Fruit fly (Drosophila melanogaster) whole organism, embryonic: ENCODE data around the gene cort.

Source experiments
- Bdp1 ChIP-seq: fragments of 200-800 bp; sonication (Bioruptor generic); optimal IDR thresholded peaks from 3 replicates; lab custom pipeline; 2016; ENCODE audit warnings: missing biosample characterization, missing genetic modification characterization
- CG10267 ChIP-seq: fragments of 200-800 bp; sonication (Bioruptor generic); optimal IDR thresholded peaks from 2 replicates; lab custom pipeline; 2018; ENCODE audit warnings: missing biosample characterization, mild to moderate bottlenecking, missing genetic modification characterization, moderate library complexity
- CG10543 ChIP-seq: fragments of 200-800 bp; sonication (Bioruptor generic); optimal IDR thresholded peaks from 3 replicates; lab custom pipeline; 2017; ENCODE audit warnings: missing biosample characterization, mild to moderate bottlenecking, missing genetic modification characterization, moderate library complexity
- CG12071 ChIP-seq: fragments of 200-800 bp; sonication (Bioruptor generic); optimal IDR thresholded peaks from 3 replicates; lab custom pipeline; 2018; ENCODE audit warnings: missing biosample characterization, mild to moderate bottlenecking, missing genetic modification characterization
- CG13624 ChIP-seq: fragments of 200-800 bp; sonication (Bioruptor generic); optimal IDR thresholded peaks from 2 replicates; lab custom pipeline; 2016; ENCODE audit warnings: missing biosample characterization, missing genetic modification characterization
- CG14050 ChIP-seq: fragments of 200-800 bp; sonication (Bioruptor generic); IDR thresholded peaks from 3 replicates; pipeline ENCODE4 v1.3.6; 2022; ENCODE audit warnings: missing biosample characterization, missing genetic modification characterization
- CG15269 ChIP-seq: fragments of 200-800 bp; sonication (Bioruptor generic); optimal IDR thresholded peaks from 2 replicates; lab custom pipeline; 2018; ENCODE audit warnings: missing biosample characterization, mild to moderate bottlenecking, missing genetic modification characterization, moderate library complexity
- CG16813 ChIP-seq: fragments of 200-800 bp; sonication (Bioruptor generic); IDR thresholded peaks from 3 replicates; pipeline ENCODE4 v1.3.6; 2022; ENCODE audit warnings: missing biosample characterization, missing genetic modification characterization; ENCODE audit not compliant: partially characterized antibody
- CG17568 ChIP-seq: fragments of 200-800 bp; sonication (Bioruptor generic); optimal IDR thresholded peaks from 2 replicates; lab custom pipeline; 2018; ENCODE audit warnings: missing biosample characterization, mild to moderate bottlenecking, missing genetic modification characterization, moderate library complexity
- CG18262 ChIP-seq: fragments of 200-800 bp; optimal IDR thresholded peaks from 3 replicates; lab custom pipeline; 2019; ENCODE audit warnings: missing biosample characterization, mild to moderate bottlenecking, missing genetic modification characterization, moderate library complexity
- CG18476 ChIP-seq: fragments of 200-800 bp; sonication (Bioruptor generic); optimal IDR thresholded peaks from 2 replicates; lab custom pipeline; 2016; ENCODE audit warnings: missing biosample characterization, mild to moderate bottlenecking, missing genetic modification characterization
- CG2202 ChIP-seq: fragments of 200-800 bp; sonication (Bioruptor generic); optimal IDR thresholded peaks from 2 replicates; lab custom pipeline; 2018; ENCODE audit warnings: missing biosample characterization, mild to moderate bottlenecking, missing genetic modification characterization
- CG32772 ChIP-seq: fragments of 200-800 bp; sonication (Bioruptor generic); IDR thresholded peaks from 2 replicates; pipeline ENCODE4 v1.3.6; 2022; ENCODE audit warnings: missing biosample characterization, missing genetic modification characterization
- CG34224 ChIP-seq: fragments of 200-800 bp; sonication (Bioruptor generic); IDR thresholded peaks from 3 replicates; pipeline ENCODE4 v1.3.6; 2022; ENCODE audit warnings: missing biosample characterization, missing genetic modification characterization; ENCODE audit not compliant: partially characterized antibody
- CG3838 ChIP-seq: fragments of 200-800 bp; sonication (Bioruptor generic); optimal IDR thresholded peaks from 3 replicates; lab custom pipeline; 2016; ENCODE audit warnings: missing biosample characterization, missing genetic modification characterization
- CG4404 ChIP-seq: fragments of 200-800 bp; sonication (Bioruptor generic); IDR thresholded peaks from 2 replicates; pipeline ENCODE4 v1.3.6; 2022; ENCODE audit warnings: missing biosample characterization, missing genetic modification characterization
- CG6272 ChIP-seq: fragments of 200-800 bp; sonication (Bioruptor generic); IDR thresholded peaks from 2 replicates; pipeline ENCODE4 v1.3.6; 2022; ENCODE audit warnings: missing biosample characterization, missing genetic modification characterization
- CG7987 ChIP-seq: fragments of 200-800 bp; sonication (Bioruptor generic); optimal IDR thresholded peaks from 2 replicates; lab custom pipeline; 2018; ENCODE audit warnings: missing biosample characterization, mild to moderate bottlenecking, missing genetic modification characterization, moderate library complexity
- CG8281 ChIP-seq: fragments of 200-800 bp; sonication (Bioruptor generic); optimal IDR thresholded peaks from 2 replicates; lab custom pipeline; 2018; ENCODE audit warnings: missing biosample characterization, mild to moderate bottlenecking, missing genetic modification characterization, moderate library complexity
- CG9876 ChIP-seq: fragments of 200-800 bp; sonication (Bioruptor generic); optimal IDR thresholded peaks from 2 replicates; lab custom pipeline; 2016; ENCODE audit warnings: missing biosample characterization, missing genetic modification characterization
- Chrac-16 ChIP-seq: fragments of 200-800 bp; sonication (Bioruptor generic); optimal IDR thresholded peaks from 3 replicates; lab custom pipeline; 2016; ENCODE audit warnings: missing biosample characterization, missing genetic modification characterization
- Dbx ChIP-seq: fragments of 200-800 bp; sonication (Bioruptor generic); IDR thresholded peaks from 3 replicates; pipeline ENCODE4 v1.3.6; 2022; ENCODE audit warnings: missing biosample characterization, missing genetic modification characterization
- Fer1 ChIP-seq: fragments of 200-800 bp; sonication (Bioruptor generic); optimal IDR thresholded peaks from 2 replicates; lab custom pipeline; 2017; ENCODE audit warnings: missing biosample characterization, mild to moderate bottlenecking, missing genetic modification characterization
- HmgD ChIP-seq: fragments of 200-800 bp; sonication (Bioruptor generic); optimal IDR thresholded peaks from 3 replicates; lab custom pipeline; 2016; ENCODE audit warnings: missing biosample characterization, missing genetic modification characterization
- Hmx ChIP-seq: fragments of 200-800 bp; sonication (Bioruptor generic); optimal IDR thresholded peaks from 2 replicates; lab custom pipeline; 2016; ENCODE audit warnings: missing biosample characterization, missing genetic modification characterization
- Lim3 ChIP-seq: fragments of 200-800 bp; sonication (Bioruptor generic); IDR thresholded peaks from 2 replicates; pipeline ENCODE4 v1.3.6; 2022; ENCODE audit warnings: missing biosample characterization, missing genetic modification characterization
- MESR4 ChIP-seq: fragments of 200-800 bp; sonication (Bioruptor generic); optimal IDR thresholded peaks from 2 replicates; lab custom pipeline; 2018; ENCODE audit warnings: missing biosample characterization, mild to moderate bottlenecking, missing genetic modification characterization, moderate library complexity
- Max ChIP-seq: fragments of 200-800 bp; sonication (Bioruptor generic); optimal IDR thresholded peaks from 2 replicates; lab custom pipeline; 2016; ENCODE audit warnings: missing biosample characterization, mild to moderate bottlenecking, missing genetic modification characterization
- Med ChIP-seq: fragments of 200-800 bp; sonication (Bioruptor generic); peaks from one replicate; lab custom pipeline; 2016; ENCODE audit warnings: missing biosample characterization, missing genetic modification characterization, mild to moderate bottlenecking, inconsistent platforms, moderate library complexity
- NFAT ChIP-seq: fragments of 200-800 bp; sonication (Bioruptor generic); IDR thresholded peaks from 2 replicates; pipeline ENCODE4 v1.3.6; 2022; ENCODE audit warnings: missing biosample characterization, missing genetic modification characterization
- Ravus ChIP-seq: fragments of 200-800 bp; sonication (Bioruptor generic); IDR thresholded peaks from 2 replicates; pipeline ENCODE4 v1.3.6; 2022; ENCODE audit warnings: missing biosample characterization, missing genetic modification characterization
- Scr ChIP-seq: fragments of 200-800 bp; sonication (Bioruptor generic); IDR thresholded peaks from 2 replicates; pipeline ENCODE4 v1.3.6; 2022; ENCODE audit warnings: missing biosample characterization, missing genetic modification characterization; ENCODE audit not compliant: partially characterized antibody
- Sry-β ChIP-seq: fragments of 200-800 bp; sonication (Bioruptor generic); optimal IDR thresholded peaks from 2 replicates; lab custom pipeline; 2018; ENCODE audit warnings: missing biosample characterization, mild to moderate bottlenecking, missing genetic modification characterization, moderate library complexity
- bigmax ChIP-seq: fragments of 200-800 bp; sonication (Bioruptor generic); optimal IDR thresholded peaks from 2 replicates; lab custom pipeline; 2018; ENCODE audit warnings: missing biosample characterization, mild to moderate bottlenecking, missing genetic modification characterization
- crp ChIP-seq, 2 experiments: fragments of 200-800 bp; sonication (Bioruptor generic); optimal IDR thresholded peaks; 2 replicates in 1 of 2; 3 replicates in 1 of 2; lab custom pipeline; 2017; ENCODE audit warnings: missing biosample characterization in 2 of 2, missing genetic modification characterization in 2 of 2, mild to moderate bottlenecking in 1 of 2, moderate library complexity in 1 of 2
- dimm ChIP-seq: fragments of 200-800 bp; sonication (Bioruptor generic); IDR thresholded peaks from 2 replicates; pipeline ENCODE4 v1.3.6; 2022; ENCODE audit warnings: missing biosample characterization, missing genetic modification characterization
- eve ChIP-seq, 2 experiments: fragments of >200 bp; optimal IDR thresholded peaks; 2 replicates each; lab custom pipeline; 2017; ENCODE audit warnings: missing biosample characterization in 2 of 2, missing genetic modification characterization in 2 of 2
- grn ChIP-seq: fragments of 200-800 bp; sonication (Bioruptor generic); optimal IDR thresholded peaks from 3 replicates; lab custom pipeline; 2017; ENCODE audit warnings: missing biosample characterization, missing genetic modification characterization
- lilli ChIP-seq: fragments of 200-800 bp; sonication (Bioruptor generic); optimal IDR thresholded peaks from 3 replicates; lab custom pipeline; 2016; ENCODE audit warnings: missing biosample characterization, missing genetic modification characterization
- nerfin-1 ChIP-seq: fragments of 200-800 bp; sonication (Bioruptor generic); optimal IDR thresholded peaks from 3 replicates; lab custom pipeline; 2019; ENCODE audit warnings: missing biosample characterization, mild to moderate bottlenecking, missing genetic modification characterization, moderate library complexity
- nerfin-2 ChIP-seq: fragments of 200-800 bp; sonication (Bioruptor generic); IDR thresholded peaks from 2 replicates; pipeline ENCODE4 v1.3.6; 2022; ENCODE audit warnings: missing biosample characterization, missing genetic modification characterization; ENCODE audit not compliant: partially characterized antibody
- nom ChIP-seq: fragments of 200-800 bp; sonication (Bioruptor generic); optimal IDR thresholded peaks from 2 replicates; lab custom pipeline; 2017; ENCODE audit warnings: missing biosample characterization, missing genetic modification characterization, mild to moderate bottlenecking, moderate library complexity, missing genetic modification reagents
- odd ChIP-seq: fragments of 200-800 bp; sonication (Bioruptor generic); optimal IDR thresholded peaks from 2 replicates; lab custom pipeline; 2017; ENCODE audit warnings: missing biosample characterization, mild to moderate bottlenecking, missing genetic modification characterization
- pb ChIP-seq: fragments of 200-800 bp; sonication (Bioruptor generic); optimal IDR thresholded peaks from 3 replicates; lab custom pipeline; 2016; ENCODE audit warnings: missing biosample characterization, missing genetic modification characterization
- salm ChIP-seq: fragments of 200-800 bp; sonication (Bioruptor generic); optimal IDR thresholded peaks from 2 replicates; lab custom pipeline; 2018; ENCODE audit warnings: missing biosample characterization, mild to moderate bottlenecking, missing genetic modification characterization
- slp2 ChIP-seq: fragments of 200-800 bp; sonication (Bioruptor generic); optimal IDR thresholded peaks from 2 replicates; lab custom pipeline; 2016; ENCODE audit warnings: missing biosample characterization, missing genetic modification characterization
- wor ChIP-seq: fragments of 200-800 bp; sonication (Bioruptor generic); IDR thresholded peaks from 2 replicates; pipeline ENCODE4 v1.3.6; 2022; ENCODE audit warnings: missing biosample characterization, missing genetic modification characterization
- zen2 ChIP-seq: fragments of 200-800 bp; sonication (Bioruptor generic); IDR thresholded peaks from 3 replicates; pipeline ENCODE4 v1.3.6; 2022; ENCODE audit warnings: missing biosample characterization, missing genetic modification characterization; ENCODE audit not compliant: partially characterized antibody

Gene cort

dm6 chr2L:6722822-6723749, 46.7 kb upstream of the cort start, which contains the start of gene homer (continued):
- TF ChIP-seq CG16813 (GFP tag; lab: Robert Waterston, UW) (peak; percentile 96), MESR4 (GFP tag; lab: Kevin White, UChicago) (peak; percentile 91), Med (GFP tag; lab: Kevin White, UChicago) (peak; percentile 70), CG10543 (peak; percentile 50), bigmax (peak; percentile 24), Ravus (GFP tag; lab: Robert Waterston, UW) (no peak), CG18262 (tag; lab: Kevin White, UChicago) (peak; percentile 19), CG10267 (peak; percentile 28), crp (GFP tag; optimal IDR thresholded peaks at IDR 0.05; lab: Kevin White, UChicago) (no peak), CG7987 (GFP tag; lab: Kevin White, UChicago) (no peak), CG32772 (GFP tag; lab: Robert Waterston, UW) (peak; percentile 25; the same call in 1 of the 2 replicates), Chrac-16 (GFP tag; lab: Kevin White, UChicago) (no peak), odd (GFP tag; lab: Kevin White, UChicago) (no peak), Lim3 (GFP tag; lab: Robert Waterston, UW) (no peak), Hmx (GFP tag; lab: Kevin White, UChicago) (no peak), CG14050 (no peak), Max (GFP tag; lab: Kevin White, UChicago) (no peak), nerfin-2 (GFP tag; lab: Robert Waterston, UW) (peak; percentile 97), salm (no peak), Bdp1 (GFP tag; lab: Kevin White, UChicago) (no peak), CG9876 (GFP tag; lab: Kevin White, UChicago) (no peak), lilli (no peak), CG15269 (tag; lab: Kevin White, UChicago) (no peak), CG18476 (no peak), eve (GFP tag; optimal IDR thresholded peaks at IDR 0.05; lab: Kevin White, UChicago) (no peak), Scr (GFP tag; lab: Robert Waterston, UW) (peak; percentile 93), zen2 (peak; percentile 83), pb (no peak), grn (GFP tag; lab: Kevin White, UChicago) (no peak), CG3838 (GFP tag; lab: Kevin White, UChicago) (no peak), CG13624 (GFP tag; lab: Kevin White, UChicago) (no peak), Dbx (GFP tag; lab: Robert Waterston, UW) (0 out of 3 replicates have a peak, but pooled peaks have one; percentile 46), CG34224 (GFP tag; lab: Robert Waterston, UW) (peak; percentile 90; the same call in 2 of the 3 replicates), HmgD (GFP tag; lab: Kevin White, UChicago) (no peak), Fer1 (GFP tag; lab: Kevin White, UChicago) (peak; percentile 42), CG2202 (tag; lab: Kevin White, UChicago) (no peak), NFAT (GFP tag; lab: Robert Waterston, UW) (no peak), nerfin-1 (tag; lab: Kevin White, UChicago) (peak; percentile 5), dimm (GFP tag; lab: Robert Waterston, UW) (no peak), CG17568 (no peak), CG6272 (GFP tag; lab: Robert Waterston, UW) (no peak), CG4404 (no peak), wor (GFP tag; lab: Robert Waterston, UW) (no peak), Sry-β (no peak), nom (GFP tag; lab: Kevin White, UChicago) (peak; percentile 36), CG8281 (tag; lab: Kevin White, UChicago) (no peak), CG12071 (no peak), slp2 (GFP tag; lab: Kevin White, UChicago) (no peak)
